Fruit fly (Drosophila melanogaster) whole organism, embryonic: ENCODE results near the gene CG2444.

Experiments used
- Abd-B ChIP-seq: fragments of 200-800 bp; sonication (Bioruptor generic); optimal IDR thresholded peaks from 2 replicates; lab custom pipeline; 2018; ENCODE audit warnings: missing biosample characterization, mild to moderate bottlenecking, missing genetic modification characterization, moderate library complexity
- Atf6 ChIP-seq: fragments of 200-800 bp; sonication (Bioruptor generic); IDR thresholded peaks from 2 replicates; pipeline ENCODE4 v1.3.6; 2022; ENCODE audit warnings: missing biosample characterization, missing genetic modification characterization
- B-H2 ChIP-seq: fragments of 200-800 bp; sonication (Bioruptor generic); optimal IDR thresholded peaks from 2 replicates; lab custom pipeline; 2018; ENCODE audit warnings: missing biosample characterization, mild to moderate bottlenecking, missing genetic modification characterization
- CG10654 ChIP-seq: fragments of 200-800 bp; sonication (Bioruptor generic); optimal IDR thresholded peaks from 2 replicates; lab custom pipeline; 2016; ENCODE audit warnings: missing biosample characterization, missing genetic modification characterization
- CG13123 ChIP-seq: fragments of 200-800 bp; sonication (Bioruptor generic); optimal IDR thresholded peaks from 2 replicates; lab custom pipeline; 2016; ENCODE audit warnings: missing biosample characterization, missing genetic modification characterization
- CG5245 ChIP-seq: fragments of 200-800 bp; sonication (Bioruptor generic); optimal IDR thresholded peaks from 3 replicates; lab custom pipeline; 2016; ENCODE audit warnings: missing biosample characterization, missing genetic modification characterization
- Chrac-16 ChIP-seq: fragments of 200-800 bp; sonication (Bioruptor generic); optimal IDR thresholded peaks from 3 replicates; lab custom pipeline; 2016; ENCODE audit warnings: missing biosample characterization, missing genetic modification characterization
- Ets65A ChIP-seq: fragments of 200-800 bp; sonication (Bioruptor generic); peaks from one replicate; lab custom pipeline; 2016; ENCODE audit warnings: missing biosample characterization, missing genetic modification characterization
- HmgD ChIP-seq: fragments of 200-800 bp; sonication (Bioruptor generic); optimal IDR thresholded peaks from 3 replicates; lab custom pipeline; 2016; ENCODE audit warnings: missing biosample characterization, missing genetic modification characterization
- Lpt ChIP-seq: fragments of >200 bp; optimal IDR thresholded peaks from 2 replicates; lab custom pipeline; 2018; ENCODE audit warnings: missing biosample characterization, missing genetic modification characterization
- bowl ChIP-seq: fragments of 200-800 bp; sonication (Bioruptor generic); IDR thresholded peaks from 2 replicates; pipeline ENCODE4 v1.3.6; 2022; ENCODE audit warnings: missing biosample characterization, missing genetic modification characterization
- gfzf ChIP-seq: fragments of 200-800 bp; sonication (Bioruptor generic); optimal IDR thresholded peaks from 2 replicates; lab custom pipeline; 2016; ENCODE audit warnings: missing biosample characterization, mild to moderate bottlenecking, missing genetic modification characterization, moderate library complexity
- so ChIP-seq: fragments of 200-800 bp; sonication (Bioruptor generic); IDR thresholded peaks from 3 replicates; pipeline ENCODE4 v1.3.6; 2022; ENCODE audit warnings: missing biosample characterization, missing genetic modification characterization

DNA sequence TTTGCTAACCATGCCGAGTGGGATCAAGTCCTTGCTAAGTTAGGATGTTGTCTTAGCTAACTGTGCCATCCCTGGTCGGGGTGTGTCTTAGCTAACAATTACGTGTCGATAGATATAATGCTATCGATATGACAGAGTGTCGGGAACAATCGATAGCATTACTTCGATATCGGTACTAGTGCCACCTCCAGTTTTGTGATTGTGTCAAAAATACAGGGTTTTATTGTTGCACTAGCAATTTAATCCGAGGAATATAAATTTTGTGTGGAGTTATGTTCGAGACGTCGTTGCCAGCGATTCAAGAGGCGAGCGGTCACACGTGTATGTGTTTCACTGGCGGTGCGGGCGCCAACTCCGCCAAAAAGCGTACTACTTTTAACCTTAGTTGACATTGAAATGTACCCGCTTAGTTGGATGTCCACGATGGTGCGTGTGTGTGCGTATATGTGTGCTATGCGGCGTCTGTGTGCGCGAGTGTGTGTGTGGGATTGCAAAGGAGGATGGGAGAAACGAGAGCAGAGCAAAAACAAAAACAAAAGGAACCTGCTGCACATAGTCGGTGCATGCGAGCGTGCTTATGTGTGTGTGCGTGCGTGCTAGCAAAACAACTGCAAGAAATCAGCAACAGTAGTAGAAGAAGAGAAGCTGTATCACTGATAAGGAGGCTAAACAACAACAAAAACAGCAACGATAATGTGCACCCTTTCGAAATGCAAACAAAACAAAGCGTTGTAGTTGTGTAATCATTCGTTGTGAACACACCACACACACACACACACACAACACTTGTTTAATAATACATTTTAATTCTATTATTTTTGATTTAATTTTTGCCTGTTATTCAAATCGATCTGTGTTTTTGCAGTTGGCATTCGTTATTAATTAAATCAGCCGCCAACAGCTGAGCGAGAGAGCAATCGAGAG is 9.9 kb downstream of the CG2444 start, which contains the start of gene PhKgamma:
- TF ChIP-seq gfzf (GFP tag; lab: Kevin White, UChicago): peak; percentile 69
- no peak for TF ChIP-seq CG5245 (GFP tag; lab: Kevin White, UChicago)
- TF ChIP-seq CG13123 (GFP tag; lab: Kevin White, UChicago): no peak
- peak; percentile 60 for TF ChIP-seq B-H2 (GFP tag; lab: Kevin White, UChicago)
- TF ChIP-seq so (GFP tag; lab: Robert Waterston, UW): no peak
- TF ChIP-seq Chrac-16 (GFP tag; lab: Kevin White, UChicago): no peak
- no peak for TF ChIP-seq Lpt (GFP tag; lab: Kevin White, UChicago)
- no peak for TF ChIP-seq Atf6 (GFP tag; lab: Robert Waterston, UW)
- peak; percentile 80 for TF ChIP-seq HmgD (GFP tag; lab: Kevin White, UChicago)
- TF ChIP-seq Ets65A (GFP tag; lab: Kevin White, UChicago): peak; percentile 80
- no peak for TF ChIP-seq bowl (GFP tag; lab: Robert Waterston, UW)
- TF ChIP-seq CG10654: no peak
- no peak for TF ChIP-seq Abd-B (GFP tag; lab: Kevin White, UChicago)
